Fruit fly (Drosophila melanogaster) whole organism, embryonic: ENCODE results near the gene mh.
A peak's percentile ranks its signal among the peaks of the same experiment; 100 is the strongest.

Source experiments
- ATbp ChIP-seq: fragments of 200-800 bp; sonication (Bioruptor generic); optimal IDR thresholded peaks from 2 replicates; lab custom pipeline; 2017; ENCODE audit warnings: missing biosample characterization, mild to moderate bottlenecking, missing genetic modification characterization, missing genetic modification reagents
- CG1024 ChIP-seq: fragments of 200-800 bp; sonication (Bioruptor generic); IDR thresholded peaks from 2 replicates; pipeline ENCODE4 v1.3.6; 2022; ENCODE audit warnings: missing biosample characterization, missing genetic modification characterization
- CG10321 ChIP-seq: fragments of 200-800 bp; sonication (Bioruptor generic); IDR thresholded peaks from 2 replicates; pipeline ENCODE4 v1.3.6; 2022; ENCODE audit warnings: missing biosample characterization, missing genetic modification characterization
- CG10431 ChIP-seq: fragments of 200-800 bp; sonication (Bioruptor generic); optimal IDR thresholded peaks from 3 replicates; lab custom pipeline; 2018; ENCODE audit warnings: missing biosample characterization, mild to moderate bottlenecking, missing genetic modification characterization
- CG10565 ChIP-seq: fragments of 200-800 bp; sonication (Bioruptor generic); optimal IDR thresholded peaks from 3 replicates; lab custom pipeline; 2016; ENCODE audit warnings: missing biosample characterization, mild to moderate bottlenecking, missing genetic modification characterization
- CG11247 ChIP-seq: fragments of 200-800 bp; sonication (Bioruptor generic); IDR thresholded peaks from 2 replicates; pipeline ENCODE4 v1.3.6; 2022; ENCODE audit warnings: missing biosample characterization, missing genetic modification characterization
- CG11695 ChIP-seq: fragments of 200-800 bp; sonication (Bioruptor generic); IDR thresholded peaks from 3 replicates; pipeline ENCODE4 v1.3.6; 2022; ENCODE audit warnings: missing biosample characterization, missing genetic modification characterization
- CG12659 ChIP-seq: fragments of 200-800 bp; sonication (Bioruptor generic); optimal IDR thresholded peaks from 3 replicates; lab custom pipeline; 2017; ENCODE audit warnings: mild to moderate bottlenecking, missing biosample characterization, missing genetic modification reagents, missing genetic modification characterization
- CG13123 ChIP-seq: fragments of 200-800 bp; sonication (Bioruptor generic); optimal IDR thresholded peaks from 2 replicates; lab custom pipeline; 2016; ENCODE audit warnings: missing biosample characterization, missing genetic modification characterization
- CG1603 ChIP-seq: fragments of 200-800 bp; sonication (Bioruptor generic); optimal IDR thresholded peaks from 2 replicates; lab custom pipeline; 2019; ENCODE audit warnings: missing biosample characterization, mild to moderate bottlenecking, missing genetic modification characterization, moderate library complexity
- CG17359 ChIP-seq: fragments of 200-800 bp; sonication (Bioruptor generic); optimal IDR thresholded peaks from 3 replicates; lab custom pipeline; 2018; ENCODE audit warnings: missing biosample characterization, mild to moderate bottlenecking, missing genetic modification characterization, moderate library complexity
- CG30431 ChIP-seq: fragments of 200-800 bp; sonication (Bioruptor generic); optimal IDR thresholded peaks from 2 replicates; lab custom pipeline; 2017; ENCODE audit warnings: missing biosample characterization, missing genetic modification characterization
- CG31365 ChIP-seq: fragments of 200-800 bp; sonication (Bioruptor generic); optimal IDR thresholded peaks from 2 replicates; lab custom pipeline; 2018; ENCODE audit warnings: missing biosample characterization, mild to moderate bottlenecking, missing genetic modification characterization
- CG3407 ChIP-seq: fragments of 200-800 bp; sonication (Bioruptor generic); optimal IDR thresholded peaks from 2 replicates; lab custom pipeline; 2018; ENCODE audit warnings: missing biosample characterization, mild to moderate bottlenecking, missing genetic modification characterization
- CG4617 ChIP-seq: fragments of 200-800 bp; sonication (Bioruptor generic); optimal IDR thresholded peaks from 3 replicates; lab custom pipeline; 2016; ENCODE audit warnings: missing biosample characterization, missing genetic modification characterization, borderline replicate concordance
- CG6813 ChIP-seq: fragments of 200-800 bp; sonication (Bioruptor generic); optimal IDR thresholded peaks from 2 replicates; lab custom pipeline; 2017; ENCODE audit warnings: missing biosample characterization, missing genetic modification characterization, mild to moderate bottlenecking, moderate library complexity, missing genetic modification reagents
- CG7372 ChIP-seq: fragments of 200-800 bp; sonication (Bioruptor generic); IDR thresholded peaks from 2 replicates; pipeline ENCODE4 v1.3.6; 2022; ENCODE audit warnings: missing biosample characterization, missing genetic modification characterization
- CG9609 ChIP-seq: fragments of 200-800 bp; sonication (Bioruptor generic); optimal IDR thresholded peaks from 3 replicates; lab custom pipeline; 2016; ENCODE audit warnings: missing biosample characterization, missing genetic modification characterization
- CrebB ChIP-seq: fragments of 200-800 bp; sonication (Bioruptor generic); optimal IDR thresholded peaks from 3 replicates; lab custom pipeline; 2018; ENCODE audit warnings: missing biosample characterization, mild to moderate bottlenecking, missing genetic modification characterization
- Dad ChIP-seq: fragments of 200-800 bp; sonication (Bioruptor generic); optimal IDR thresholded peaks from 3 replicates; lab custom pipeline; 2016; ENCODE audit warnings: missing biosample characterization, missing genetic modification characterization
- Dek ChIP-seq: fragments of 200-800 bp; sonication (Bioruptor generic); optimal IDR thresholded peaks from 3 replicates; lab custom pipeline; 2019; ENCODE audit warnings: missing biosample characterization, mild to moderate bottlenecking, missing genetic modification characterization, moderate library complexity
- NK7.1 ChIP-seq: fragments of 200-800 bp; sonication (Bioruptor generic); optimal IDR thresholded peaks from 3 replicates; lab custom pipeline; 2016; ENCODE audit warnings: missing biosample characterization, missing genetic modification characterization
- Ravus ChIP-seq: fragments of 200-800 bp; sonication (Bioruptor generic); IDR thresholded peaks from 2 replicates; pipeline ENCODE4 v1.3.6; 2022; ENCODE audit warnings: missing biosample characterization, missing genetic modification characterization
- Scr ChIP-seq: fragments of 200-800 bp; sonication (Bioruptor generic); IDR thresholded peaks from 2 replicates; pipeline ENCODE4 v1.3.6; 2022; ENCODE audit warnings: missing biosample characterization, missing genetic modification characterization; ENCODE audit not compliant: partially characterized antibody
- Ssrp ChIP-seq: fragments of 200-800 bp; sonication (Bioruptor generic); optimal IDR thresholded peaks from 2 replicates; lab custom pipeline; 2018; ENCODE audit warnings: missing biosample characterization, mild to moderate bottlenecking, missing genetic modification characterization, moderate library complexity
- Stat92E ChIP-seq, 3 experiments: fragments of >200 bp in 2 of 3; fragments of 200-800 bp in 1 of 3; sonication (Bioruptor generic) in 1 of 3; optimal IDR thresholded peaks; 2 replicates each; lab custom pipeline; 2017 to 2019; ENCODE audit warnings: missing biosample characterization in 3 of 3, missing genetic modification characterization in 3 of 3, mild to moderate bottlenecking in 1 of 3, moderate library complexity in 1 of 3
- Tbp ChIP-seq: fragments of >200 bp; optimal IDR thresholded peaks from 2 replicates; lab custom pipeline; 2018; ENCODE audit warnings: missing biosample characterization, missing genetic modification characterization
- Vsx1 ChIP-seq: fragments of 200-800 bp; sonication (Bioruptor generic); optimal IDR thresholded peaks from 2 replicates; lab custom pipeline; 2017; ENCODE audit warnings: missing biosample characterization, mild to moderate bottlenecking, missing genetic modification characterization, missing genetic modification reagents
- ab ChIP-seq: fragments of 200-800 bp; sonication (Bioruptor generic); optimal IDR thresholded peaks from 2 replicates; lab custom pipeline; 2016; ENCODE audit warnings: missing biosample characterization, missing genetic modification characterization
- ap ChIP-seq: fragments of 200-800 bp; sonication (Bioruptor generic); IDR thresholded peaks from 2 replicates; pipeline ENCODE4 v1.3.6; 2022; ENCODE audit warnings: missing biosample characterization, missing genetic modification characterization
- az2 ChIP-seq: fragments of 200-800 bp; sonication (Bioruptor generic); optimal IDR thresholded peaks from 3 replicates; lab custom pipeline; 2016; ENCODE audit warnings: missing biosample characterization, missing genetic modification characterization
- chm ChIP-seq: fragments of 200-800 bp; sonication (Bioruptor generic); IDR thresholded peaks from 2 replicates; pipeline ENCODE4 v1.3.6; 2022; ENCODE audit warnings: missing biosample characterization, missing genetic modification characterization
- dati ChIP-seq: fragments of 200-800 bp; sonication (Bioruptor generic); IDR thresholded peaks from 2 replicates; pipeline ENCODE4 v1.3.6; 2022; ENCODE audit warnings: missing biosample characterization, missing genetic modification characterization
- disco-r ChIP-seq: fragments of 200-800 bp; sonication (Bioruptor generic); optimal IDR thresholded peaks from 2 replicates; lab custom pipeline; 2016; ENCODE audit warnings: missing biosample characterization, missing genetic modification characterization
- gcm2 ChIP-seq: fragments of 200-800 bp; sonication (Bioruptor generic); optimal IDR thresholded peaks from 2 replicates; lab custom pipeline; 2016; ENCODE audit warnings: missing biosample characterization, missing genetic modification characterization
- grn ChIP-seq: fragments of 200-800 bp; sonication (Bioruptor generic); optimal IDR thresholded peaks from 3 replicates; lab custom pipeline; 2017; ENCODE audit warnings: missing biosample characterization, missing genetic modification characterization
- hkb ChIP-seq, 2 experiments: fragments of 200-800 bp in 1 of 2; fragments of >200 bp in 1 of 2; sonication (Bioruptor generic) in 1 of 2; IDR thresholded peaks in 1 of 2; optimal IDR thresholded peaks in 1 of 2; 2 replicates each; pipeline versions ENCODE4 v1.3.6 to Lab custom; 2017 to 2022; ENCODE audit warnings: missing biosample characterization in 1 of 2, missing genetic modification characterization in 1 of 2
- ind ChIP-seq: fragments of 200-800 bp; sonication (Bioruptor generic); optimal IDR thresholded peaks from 3 replicates; lab custom pipeline; 2016; ENCODE audit warnings: missing biosample characterization, missing genetic modification characterization
- kah ChIP-seq: fragments of 200-800 bp; sonication (Bioruptor generic); optimal IDR thresholded peaks from 2 replicates; lab custom pipeline; 2018; ENCODE audit warnings: missing biosample characterization, mild to moderate bottlenecking, missing genetic modification characterization
- onecut ChIP-seq: fragments of 200-800 bp; sonication (Bioruptor generic); IDR thresholded peaks from 2 replicates; pipeline ENCODE4 v1.3.6; 2022; ENCODE audit warnings: missing biosample characterization, missing genetic modification characterization
- pfk ChIP-seq: fragments of 200-800 bp; sonication (Bioruptor generic); optimal IDR thresholded peaks from 2 replicates; lab custom pipeline; 2018; ENCODE audit warnings: missing biosample characterization, mild to moderate bottlenecking, missing genetic modification characterization, moderate library complexity
- prd ChIP-seq, 3 experiments: fragments of >200 bp in 2 of 3; fragments of 200-800 bp in 1 of 3; sonication (Bioruptor generic) in 1 of 3; optimal IDR thresholded peaks in 2 of 3; IDR thresholded peaks in 1 of 3; 2 replicates in 2 of 3; 3 replicates in 1 of 3; pipeline versions ENCODE4 v1.3.6 to Lab custom; 2017 to 2022; ENCODE audit warnings: missing biosample characterization in 1 of 3, missing genetic modification characterization in 1 of 3
- sob ChIP-seq: fragments of 200-800 bp; sonication (Bioruptor generic); IDR thresholded peaks from 2 replicates; pipeline ENCODE4 v1.3.6; 2022; ENCODE audit warnings: missing biosample characterization, missing genetic modification characterization
- tgo ChIP-seq: fragments of 200-800 bp; sonication (Bioruptor generic); IDR thresholded peaks from 3 replicates; pipeline ENCODE4 v1.3.6; 2022; ENCODE audit warnings: missing biosample characterization, missing genetic modification characterization
- toy ChIP-seq: fragments of 200-800 bp; sonication (Bioruptor generic); IDR thresholded peaks from 2 replicates; pipeline ENCODE4 v1.3.6; 2022; ENCODE audit warnings: missing biosample characterization, missing genetic modification characterization
- tx ChIP-seq: fragments of 200-800 bp; sonication (Bioruptor generic); optimal IDR thresholded peaks from 2 replicates; lab custom pipeline; 2016; ENCODE audit warnings: missing biosample characterization, missing genetic modification characterization
- wdn ChIP-seq: fragments of 200-800 bp; sonication (Bioruptor generic); IDR thresholded peaks from 2 replicates; pipeline ENCODE4 v1.3.6; 2022; ENCODE audit warnings: missing biosample characterization, missing genetic modification characterization
- wek ChIP-seq: fragments of 200-800 bp; sonication (Bioruptor generic); optimal IDR thresholded peaks from 3 replicates; lab custom pipeline; 2018; ENCODE audit warnings: missing biosample characterization, mild to moderate bottlenecking, missing genetic modification characterization, moderate library complexity
- zfh2 ChIP-seq: fragments of 200-800 bp; sonication (Bioruptor generic); optimal IDR thresholded peaks from 2 replicates; lab custom pipeline; 2016; ENCODE audit warnings: missing biosample characterization, missing genetic modification characterization

Gene mh

dm6 chrX:15495600-15496379, 20.6 kb upstream of the mh start:
- TF ChIP-seq CG3407 (GFP tag; lab: Kevin White, UChicago) = peak; percentile 11
- TF ChIP-seq CrebB (tag; lab: Kevin White, UChicago) = no peak
- TF ChIP-seq CG30431 (GFP tag; lab: Kevin White, UChicago) = no peak
- no peak for TF ChIP-seq CG4617 (GFP tag; lab: Kevin White, UChicago)
- no peak for TF ChIP-seq wdn
- TF ChIP-seq Scr (GFP tag; lab: Robert Waterston, UW) = no peak
- no peak for TF ChIP-seq prd (optimal IDR thresholded peaks at IDR 0.05; lab: Kevin White, UChicago)
- TF ChIP-seq prd (GFP tag; IDR thresholded peaks at IDR 0.05; lab: Robert Waterston, UW) = no peak
- TF ChIP-seq kah (GFP tag; lab: Kevin White, UChicago) = no peak
- no peak for TF ChIP-seq CG12659
- TF ChIP-seq CG10565 (GFP tag; lab: Kevin White, UChicago) = no peak
- TF ChIP-seq CG11247 (GFP tag; lab: Robert Waterston, UW) = no peak
- no peak for TF ChIP-seq gcm2
- no peak for TF ChIP-seq CG1024 (GFP tag; lab: Robert Waterston, UW)
- TF ChIP-seq sob = no peak
- TF ChIP-seq zfh2 (GFP tag; lab: Kevin White, UChicago) = no peak
- TF ChIP-seq CG10431 (GFP tag; lab: Kevin White, UChicago) = no peak
- peak; percentile 4 for TF ChIP-seq CG6813 (GFP tag; lab: Kevin White, UChicago)
- TF ChIP-seq CG17359 (tag; lab: Kevin White, UChicago) = peak; percentile 20
- no peak for TF ChIP-seq CG1603 (tag; lab: Kevin White, UChicago)
- peak; percentile 4 for TF ChIP-seq wek (GFP tag; lab: Kevin White, UChicago)
- peak; percentile 27; the same call in 1 of the 2 replicates for TF ChIP-seq chm (GFP tag; lab: Robert Waterston, UW)
- TF ChIP-seq dati (GFP tag; lab: Robert Waterston, UW) = no peak
- TF ChIP-seq CG31365 (tag; lab: Kevin White, UChicago) = no peak
- no peak for TF ChIP-seq tgo (GFP tag; lab: Robert Waterston, UW)
- TF ChIP-seq Dad (GFP tag; lab: Kevin White, UChicago) = no peak
- TF ChIP-seq ind (GFP tag; lab: Kevin White, UChicago) = no peak
- peak; percentile 36 for TF ChIP-seq ATbp (GFP tag; lab: Kevin White, UChicago)
- no peak for TF ChIP-seq Tbp (GFP tag; lab: Kevin White, UChicago)
- no peak for TF ChIP-seq tx (GFP tag; lab: Kevin White, UChicago)
- no peak for TF ChIP-seq onecut (GFP tag; lab: Robert Waterston, UW)
- no peak for TF ChIP-seq Dek (tag; lab: Kevin White, UChicago)
- no peak for TF ChIP-seq Ssrp
- no peak for TF ChIP-seq Ravus (GFP tag; lab: Robert Waterston, UW)
- no peak for TF ChIP-seq ap (GFP tag; lab: Robert Waterston, UW)
- TF ChIP-seq pfk (GFP tag; lab: Kevin White, UChicago) = no peak
- TF ChIP-seq CG7372 (GFP tag; lab: Robert Waterston, UW) = no peak
- no peak for TF ChIP-seq ab
- no peak for TF ChIP-seq CG11695 (GFP tag; lab: Robert Waterston, UW)
- no peak for TF ChIP-seq toy (GFP tag; lab: Robert Waterston, UW)
- TF ChIP-seq hkb (optimal IDR thresholded peaks at IDR 0.05; lab: Kevin White, UChicago) = no peak
- no peak for TF ChIP-seq hkb (GFP tag; IDR thresholded peaks at IDR 0.05; lab: Robert Waterston, UW)
- TF ChIP-seq disco-r (GFP tag; lab: Kevin White, UChicago) = no peak
- no peak for TF ChIP-seq CG13123
- TF ChIP-seq CG10321 = no peak
- TF ChIP-seq CG9609 (GFP tag; lab: Kevin White, UChicago) = no peak
- TF ChIP-seq az2 = no peak
- no peak for TF ChIP-seq NK7.1
- TF ChIP-seq Vsx1 (GFP tag; lab: Kevin White, UChicago) = peak; percentile 13
- TF ChIP-seq grn (GFP tag; lab: Kevin White, UChicago) = no peak
- no peak for TF ChIP-seq Stat92E (GFP tag; optimal IDR thresholded peaks at IDR 0.05; lab: Kevin White, UChicago)
